Worm (Caenorhabditis elegans) whole organism, young adult: Measurements from ENCODE around the gene rbm-28.
A peak's percentile ranks its signal among the peaks of the same experiment; 100 is the strongest.

ENCODE experiments used
- F10E7.11 ChIP-seq: sonication (generic microtip); optimal IDR thresholded peaks from 2 replicates; lab custom pipeline; 2017; ENCODE audit warnings: mild to moderate bottlenecking, missing genetic modification characterization, moderate library complexity, missing compliant biosample characterization
- F33H1.4 ChIP-seq: fragments of 200-800 bp; sonication (Bioruptor generic); IDR thresholded peaks from 2 replicates; pipeline ENCODE4 v1.3.6; 2022; ENCODE audit warnings: missing genetic modification reagents, missing genetic modification characterization, missing compliant biosample characterization
- F49E8.2 ChIP-seq: sonication (generic microtip); optimal IDR thresholded peaks from 3 replicates; lab custom pipeline; 2017; ENCODE audit warnings: missing genetic modification characterization, mild to moderate bottlenecking, missing compliant biosample characterization, antibody characterized with exemption, moderate library complexity; ENCODE audit not compliant: insufficient read depth
- T07F8.4 ChIP-seq: sonication (generic microtip); optimal IDR thresholded peaks from 2 replicates; lab custom pipeline; 2016; ENCODE audit warnings: mild to moderate bottlenecking, missing genetic modification characterization, moderate library complexity, missing compliant biosample characterization
- Y67H2A.10 ChIP-seq: fragments of 200-800 bp; sonication (Bioruptor generic); conservative IDR thresholded peaks from 2 replicates; pipeline ENCODE4 v1.3.6; 2022; ENCODE audit warnings: missing genetic modification reagents, missing genetic modification characterization, missing compliant biosample characterization
- Y79H2A.3 ChIP-seq: fragments of 200-800 bp; sonication (Bioruptor generic); conservative IDR thresholded peaks from 2 replicates; pipeline ENCODE4 v1.3.6; 2022; ENCODE audit warnings: missing genetic modification reagents, missing genetic modification characterization, missing compliant biosample characterization
- ZK185.1 ChIP-seq: sonication (generic microtip); optimal IDR thresholded peaks from 2 replicates; lab custom pipeline; 2016; ENCODE audit warnings: mild to moderate bottlenecking, missing genetic modification characterization, missing compliant biosample characterization; ENCODE audit not compliant: poor library complexity, severe bottlenecking
- aptf-2 ChIP-seq: fragments of 200-800 bp; sonication (Bioruptor generic); conservative IDR thresholded peaks from 2 replicates; pipeline ENCODE4 v1.3.6; 2022; ENCODE audit warnings: missing genetic modification reagents, missing genetic modification characterization, missing compliant biosample characterization
- bed-1 ChIP-seq: fragments of 200-800 bp; sonication (Bioruptor generic); IDR thresholded peaks from 2 replicates; pipeline ENCODE4 v1.3.6; 2022; ENCODE audit warnings: missing genetic modification reagents, missing genetic modification characterization, missing compliant biosample characterization
- bed-2 ChIP-seq: fragments of 200-800 bp; sonication (Bioruptor generic); IDR thresholded peaks from 2 replicates; pipeline ENCODE4 v1.3.6; 2022; ENCODE audit warnings: missing genetic modification reagents, missing genetic modification characterization, missing compliant biosample characterization
- cebp-2 ChIP-seq: fragments of 200-800 bp; sonication (Bioruptor generic); IDR thresholded peaks from 2 replicates; pipeline ENCODE4 v1.3.6; 2022; ENCODE audit warnings: missing genetic modification characterization, missing compliant biosample characterization
- chd-7 ChIP-seq: sonication (generic microtip); optimal IDR thresholded peaks from 2 replicates; lab custom pipeline; 2016; ENCODE audit warnings: mild to moderate bottlenecking, missing genetic modification characterization, moderate library complexity, missing compliant biosample characterization
- dpff-1 ChIP-seq: sonication (generic microtip); optimal IDR thresholded peaks from 2 replicates; lab custom pipeline; 2017; ENCODE audit warnings: mild to moderate bottlenecking, missing genetic modification characterization, missing compliant biosample characterization
- dpl-1 ChIP-seq: fragments of 150-350 bp; optimal IDR thresholded peaks from 2 replicates; lab custom pipeline; 2014; ENCODE audit warnings: missing biosample characterization, missing genetic modification reagents, missing genetic modification characterization
- efl-1 ChIP-seq: fragments of 150-350 bp; optimal IDR thresholded peaks from 2 replicates; lab custom pipeline; 2014; ENCODE audit warnings: missing biosample characterization, missing genetic modification reagents, missing genetic modification characterization
- egl-18 ChIP-seq: fragments of 200-800 bp; sonication (Bioruptor generic); IDR thresholded peaks from 2 replicates; pipeline ENCODE4 v1.3.6; 2022; ENCODE audit warnings: missing genetic modification reagents, missing genetic modification characterization, missing compliant biosample characterization
- gei-17 ChIP-seq: fragments of 200-800 bp; sonication (Bioruptor generic); optimal IDR thresholded peaks from 2 replicates; lab custom pipeline; 2018; ENCODE audit warnings: mild to moderate bottlenecking, missing genetic modification characterization, missing compliant biosample characterization
- him-1 ChIP-seq: sonication (generic microtip); optimal IDR thresholded peaks from 2 replicates; lab custom pipeline; 2016; ENCODE audit warnings: missing genotype, missing genetic modification reagents, missing genetic modification characterization, missing compliant biosample characterization
- hmg-1.2 ChIP-seq: fragments of 200-800 bp; sonication (Bioruptor generic); IDR thresholded peaks from 2 replicates; pipeline ENCODE4 v1.3.6; 2022; ENCODE audit warnings: missing genetic modification reagents, missing genetic modification characterization, missing compliant biosample characterization
- hmg-20 ChIP-seq: fragments of 200-800 bp; sonication (Bioruptor generic); IDR thresholded peaks from 2 replicates; pipeline ENCODE4 v1.3.6; 2022; ENCODE audit warnings: missing genetic modification reagents, missing genetic modification characterization, missing compliant biosample characterization
- let-526 ChIP-seq: fragments of 200-800 bp; sonication (Bioruptor generic); IDR thresholded peaks from 2 replicates; pipeline ENCODE4 v1.3.6; 2022; ENCODE audit warnings: missing genetic modification reagents, missing genetic modification characterization, missing compliant biosample characterization
- let-607 ChIP-seq, 2 experiments: fragments of 200-800 bp in 1 of 2; sonication (Bioruptor generic) in 1 of 2; sonication (generic microtip) in 1 of 2; optimal IDR thresholded peaks; 2 replicates each; lab custom pipeline; 2016 to 2018; ENCODE audit warnings: mild to moderate bottlenecking in 2 of 2, missing compliant biosample characterization in 2 of 2, missing genetic modification characterization in 2 of 2, moderate library complexity in 2 of 2, missing genotype in 1 of 2
- lin-35 ChIP-seq, 3 experiments: fragments of 150-350 bp in 2 of 3; sonication (generic microtip) in 1 of 3; optimal IDR thresholded peaks; 2 replicates each; lab custom pipeline; 2014 to 2018; ENCODE audit warnings: missing biosample characterization in 3 of 3, missing genetic modification characterization in 3 of 3, missing genetic modification reagents in 3 of 3
- lin-54 ChIP-seq: fragments of 200-800 bp; sonication (Bioruptor generic); optimal IDR thresholded peaks from 2 replicates; lab custom pipeline; 2018; ENCODE audit warnings: mild to moderate bottlenecking, missing genetic modification characterization, missing compliant biosample characterization
- lir-1 ChIP-seq: fragments of 200-800 bp; sonication (Bioruptor generic); conservative IDR thresholded peaks from 2 replicates; pipeline ENCODE4 v1.3.6; 2022; ENCODE audit warnings: missing genetic modification reagents, missing genetic modification characterization, missing compliant biosample characterization
- lsl-1 ChIP-seq: fragments of 200-800 bp; sonication (Bioruptor generic); optimal IDR thresholded peaks from 2 replicates; lab custom pipeline; 2018; ENCODE audit warnings: mild to moderate bottlenecking, missing genetic modification characterization, moderate library complexity, missing compliant biosample characterization
- madf-3 ChIP-seq: fragments of 200-800 bp; sonication (Bioruptor generic); IDR thresholded peaks from 2 replicates; pipeline ENCODE4 v1.3.6; 2022; ENCODE audit warnings: missing genetic modification reagents, missing genetic modification characterization, missing compliant biosample characterization
- mcd-1 ChIP-seq: fragments of 200-800 bp; sonication (Bioruptor generic); IDR thresholded peaks from 2 replicates; pipeline ENCODE4 v1.3.6; 2022; ENCODE audit warnings: missing genetic modification reagents, missing genetic modification characterization, missing compliant biosample characterization
- mel-28 ChIP-seq: sonication (generic microtip); optimal IDR thresholded peaks from 2 replicates; lab custom pipeline; 2016; ENCODE audit warnings: borderline replicate concordance, mild to moderate bottlenecking, missing genetic modification characterization, missing compliant biosample characterization
- mxl-1 ChIP-seq: sonication (generic microtip); optimal IDR thresholded peaks from 2 replicates; lab custom pipeline; 2016; ENCODE audit warnings: missing genetic modification characterization, missing compliant biosample characterization
- nfya-1 ChIP-seq: sonication (generic microtip); optimal IDR thresholded peaks from 2 replicates; lab custom pipeline; 2017; ENCODE audit warnings: antibody characterized with exemption, missing compliant biosample characterization, missing genetic modification characterization, borderline replicate concordance; ENCODE audit not compliant: insufficient read depth
- nhr-179 ChIP-seq: sonication (generic microtip); optimal IDR thresholded peaks from 2 replicates; lab custom pipeline; 2016; ENCODE audit warnings: mild to moderate bottlenecking, missing genetic modification characterization, missing compliant biosample characterization
- nhr-80 ChIP-seq: sonication (generic microtip); optimal IDR thresholded peaks from 2 replicates; lab custom pipeline; 2016; ENCODE audit warnings: missing genetic modification characterization, missing compliant biosample characterization
- pbrm-1 ChIP-seq: fragments of 200-800 bp; sonication (Bioruptor generic); IDR thresholded peaks from 2 replicates; pipeline ENCODE4 v1.3.6; 2022; ENCODE audit warnings: missing genetic modification reagents, missing genetic modification characterization, missing compliant biosample characterization
- pha-4 ChIP-seq: fragments of 150-350 bp; sonication (generic microtip); optimal IDR thresholded peaks from 2 replicates; lab custom pipeline; 2014; ENCODE audit warnings: missing biosample characterization, missing genetic modification reagents, missing genetic modification characterization
- rcor-1 ChIP-seq: fragments of 200-800 bp; sonication (Bioruptor generic); IDR thresholded peaks from 2 replicates; pipeline ENCODE4 v1.3.6; 2022; ENCODE audit warnings: missing genetic modification reagents, missing genetic modification characterization, missing compliant biosample characterization
- rec-8 ChIP-seq, 2 experiments: sonication (generic microtip); optimal IDR thresholded peaks; 2 replicates each; lab custom pipeline; 2016; ENCODE audit warnings: mild to moderate bottlenecking in 2 of 2, missing genetic modification characterization in 2 of 2, missing genetic modification reagents in 2 of 2, missing genotype in 2 of 2, missing biosample characterization in 1 of 2, missing compliant biosample characterization in 1 of 2, moderate library complexity in 1 of 2
- unc-130 ChIP-seq: sonication (generic microtip); optimal IDR thresholded peaks from 2 replicates; lab custom pipeline; 2016; ENCODE audit warnings: missing genetic modification reagents, missing genetic modification characterization, missing compliant biosample characterization
- zfh-2 ChIP-seq: fragments of 200-800 bp; sonication (Bioruptor generic); conservative IDR thresholded peaks from 2 replicates; pipeline ENCODE4 v1.3.6; 2022; ENCODE audit warnings: missing genetic modification reagents, missing genetic modification characterization, missing compliant biosample characterization
- ztf-18 ChIP-seq: sonication (generic microtip); optimal IDR thresholded peaks from 2 replicates; lab custom pipeline; 2016; ENCODE audit warnings: missing genotype, mild to moderate bottlenecking, missing genetic modification characterization, missing compliant biosample characterization
- ztf-25 ChIP-seq: fragments of 200-800 bp; sonication (Bioruptor generic); IDR thresholded peaks from 2 replicates; pipeline ENCODE4 v1.3.6; 2022; ENCODE audit warnings: missing genetic modification reagents, missing genetic modification characterization, missing compliant biosample characterization

Gene rbm-28

ce11 chrII:14856922-14857321, at the start of gene rbm-28:
Gene rbm-28, plus strand, starts transcription at chrII:14857259.
- no peak for TF ChIP-seq mxl-1 (tag; lab: Kevin White, UChicago)
- TF ChIP-seq dpl-1, result peak; percentile 24
- TF ChIP-seq let-607 (tag; optimal IDR thresholded peaks at IDR 0.05; lab: Kevin White, UChicago), result no peak
- TF ChIP-seq madf-3 (GFP tag; lab: Robert Waterston, UW), result no peak
- no peak for TF ChIP-seq F10E7.11 (tag; lab: Kevin White, UChicago)
- no peak for TF ChIP-seq gei-17 (GFP tag; lab: Kevin White, UChicago)
- no peak for TF ChIP-seq ZK185.1
- no peak for TF ChIP-seq ztf-18
- no peak for TF ChIP-seq mel-28 (tag; lab: Kevin White, UChicago)
- TF ChIP-seq ztf-25 (GFP tag; lab: Robert Waterston, UW), result no peak
- no peak for TF ChIP-seq Y67H2A.10 (GFP tag; lab: Robert Waterston, UW)
- TF ChIP-seq lsl-1 (GFP tag; lab: Kevin White, UChicago), result no peak
- no peak for TF ChIP-seq let-526 (GFP tag; lab: Robert Waterston, UW)
- TF ChIP-seq mcd-1 (GFP tag; lab: Robert Waterston, UW), result peak; percentile 15; the same call in 1 of the 2 replicates
- TF ChIP-seq hmg-1.2 (GFP tag; lab: Robert Waterston, UW), result no peak
- peak in 1 of 3 experiments; percentile 53 for TF ChIP-seq lin-35 (GFP tag; optimal IDR thresholded peaks at IDR 0.05; lab: Kevin White, UChicago)
- TF ChIP-seq F33H1.4 (GFP tag; lab: Robert Waterston, UW), result no peak
- no peak for TF ChIP-seq zfh-2
- no peak for TF ChIP-seq nfya-1 (tag; lab: Kevin White, UChicago)
- no peak for TF ChIP-seq lir-1
- TF ChIP-seq bed-1, result no peak
- TF ChIP-seq unc-130 (GFP tag; lab: Kevin White, UChicago), result peak; percentile 21
- peak; percentile 45 for TF ChIP-seq efl-1 (GFP tag; lab: Kevin White, UChicago)
- peak; percentile 65 for TF ChIP-seq lin-54 (GFP tag; lab: Kevin White, UChicago)
- no peak for TF ChIP-seq aptf-2 (GFP tag; lab: Robert Waterston, UW)
- peak in 1 of 2 experiments; percentile 4 for TF ChIP-seq rec-8 (tag; optimal IDR thresholded peaks at IDR 0.05; lab: Kevin White, UChicago)
- TF ChIP-seq Y79H2A.3, result no peak
- TF ChIP-seq F49E8.2 (tag; lab: Kevin White, UChicago), result no peak
- TF ChIP-seq pbrm-1 (GFP tag; lab: Robert Waterston, UW), result no peak
- no peak for TF ChIP-seq pha-4 (tag; lab: Kevin White, UChicago)
- no peak for TF ChIP-seq him-1 (tag; lab: Kevin White, UChicago)
- TF ChIP-seq T07F8.4, result no peak

- no peak for TF ChIP-seq bed-2 (GFP tag; lab: Robert Waterston, UW)
- no peak for TF ChIP-seq hmg-20 (GFP tag; lab: Robert Waterston, UW)
- no peak for TF ChIP-seq nhr-179 (tag; lab: Kevin White, UChicago)
- no peak for TF ChIP-seq egl-18 (GFP tag; lab: Robert Waterston, UW)
- no peak for TF ChIP-seq dpff-1 (tag; lab: Kevin White, UChicago)
- TF ChIP-seq rcor-1, result no peak
- TF ChIP-seq aptf-2 (GFP tag; lab: Robert Waterston, UW), result no peak
- TF ChIP-seq cebp-2 (GFP tag; lab: Robert Waterston, UW), result no peak
- TF ChIP-seq chd-7 (tag; lab: Kevin White, UChicago), result no peak
- no peak for TF ChIP-seq lir-1
- TF ChIP-seq nhr-80 (tag; lab: Kevin White, UChicago), result no peak
- TF ChIP-seq mxl-1 (tag; lab: Kevin White, UChicago), result no peak
- TF ChIP-seq Y67H2A.10 (GFP tag; lab: Robert Waterston, UW), result no peak
Measured at ce11 chrII:14808686-14809085, 48.4 kb upstream of the rbm-28 start, which contains the start of gene W01D2.6. Gene W01D2.6, plus strand, starts transcription at chrII:14808986.
